Fruit fly (Drosophila melanogaster) whole organism, pupa: Measurements from ENCODE around the gene CG4511.

Experiments
- CG10348 ChIP-seq: fragments of 200-800 bp; sonication (Bioruptor generic); IDR thresholded peaks from 2 replicates; pipeline ENCODE4 v1.3.6; 2022; ENCODE audit warnings: missing biosample characterization, missing genetic modification characterization
- CG12605 ChIP-seq: fragments of 200-800 bp; sonication (Bioruptor generic); IDR thresholded peaks from 2 replicates; pipeline ENCODE4 v1.3.6; 2022; ENCODE audit warnings: missing biosample characterization, missing genetic modification characterization
- CG13204 ChIP-seq: fragments of 200-800 bp; sonication (Bioruptor generic); optimal IDR thresholded peaks from 2 replicates; lab custom pipeline; 2018; ENCODE audit warnings: missing biosample characterization, mild to moderate bottlenecking, missing genetic modification characterization, moderate library complexity
- CG14655 ChIP-seq: fragments of 200-800 bp; sonication (Bioruptor generic); optimal IDR thresholded peaks from 3 replicates; lab custom pipeline; 2017; ENCODE audit warnings: mild to moderate bottlenecking, missing biosample characterization, missing genetic modification reagents, missing genetic modification characterization
- CG15710 ChIP-seq: fragments of 200-800 bp; sonication (Bioruptor generic); optimal IDR thresholded peaks from 2 replicates; lab custom pipeline; 2018; ENCODE audit warnings: missing biosample characterization, mild to moderate bottlenecking, missing genetic modification characterization, moderate library complexity
- CG17806 ChIP-seq: fragments of 200-800 bp; sonication (Bioruptor generic); optimal IDR thresholded peaks from 2 replicates; lab custom pipeline; 2018; ENCODE audit warnings: missing biosample characterization, mild to moderate bottlenecking, missing genetic modification characterization, moderate library complexity
- CG32121 ChIP-seq: fragments of 200-800 bp; sonication (Bioruptor generic); IDR thresholded peaks from 2 replicates; pipeline ENCODE4 v1.3.6; 2022; ENCODE audit warnings: missing biosample characterization, missing genetic modification characterization
- CG34367 ChIP-seq: fragments of 200-800 bp; sonication (Bioruptor generic); optimal IDR thresholded peaks from 2 replicates; lab custom pipeline; 2018; ENCODE audit warnings: missing biosample characterization, mild to moderate bottlenecking, missing genetic modification characterization
- CG4496 ChIP-seq: fragments of 200-800 bp; sonication (Bioruptor generic); IDR thresholded peaks from 3 replicates; pipeline ENCODE4 v1.3.6; 2022; ENCODE audit warnings: missing biosample characterization, missing genetic modification characterization
- CG8159 ChIP-seq: fragments of 200-800 bp; sonication (Bioruptor generic); optimal IDR thresholded peaks from 3 replicates; lab custom pipeline; 2018; ENCODE audit warnings: missing biosample characterization, mild to moderate bottlenecking, missing genetic modification characterization, moderate library complexity
- CG8301 ChIP-seq: fragments of 200-800 bp; sonication (Bioruptor generic); optimal IDR thresholded peaks from 2 replicates; lab custom pipeline; 2018; ENCODE audit warnings: missing biosample characterization, mild to moderate bottlenecking, missing genetic modification characterization
- CG9948 ChIP-seq: fragments of 200-800 bp; sonication (Bioruptor generic); optimal IDR thresholded peaks from 2 replicates; lab custom pipeline; 2018; ENCODE audit warnings: missing biosample characterization, mild to moderate bottlenecking, missing genetic modification characterization, moderate library complexity
- D1 ChIP-seq: fragments of 200-800 bp; sonication (Bioruptor generic); optimal IDR thresholded peaks from 2 replicates; lab custom pipeline; 2018; ENCODE audit warnings: missing biosample characterization, mild to moderate bottlenecking, missing genetic modification characterization, moderate library complexity
- EcR ChIP-seq: fragments of 200-800 bp; sonication (Bioruptor generic); optimal IDR thresholded peaks from 3 replicates; lab custom pipeline; 2019; ENCODE audit warnings: missing biosample characterization, missing genetic modification characterization, mild to moderate bottlenecking, moderate library complexity, missing genetic modification reagents
- Ets98B ChIP-seq: fragments of 200-800 bp; sonication (Bioruptor generic); IDR thresholded peaks from 2 replicates; pipeline ENCODE4 v1.3.6; 2022; ENCODE audit warnings: missing biosample characterization, missing genetic modification characterization
- Pif1A ChIP-seq: fragments of 200-800 bp; sonication (Bioruptor generic); optimal IDR thresholded peaks from 3 replicates; lab custom pipeline; 2016; ENCODE audit warnings: missing biosample characterization, missing genetic modification characterization
- Pif1B ChIP-seq: fragments of 200-800 bp; sonication (Bioruptor generic); optimal IDR thresholded peaks from 3 replicates; lab custom pipeline; 2016; ENCODE audit warnings: missing biosample characterization, missing genetic modification characterization
- Snoo ChIP-seq: fragments of 200-800 bp; sonication (Bioruptor generic); optimal IDR thresholded peaks from 3 replicates; lab custom pipeline; 2017; ENCODE audit warnings: missing biosample characterization, mild to moderate bottlenecking, missing genetic modification characterization, inconsistent platforms
- fd96Ca ChIP-seq: fragments of 200-800 bp; sonication (Bioruptor generic); IDR thresholded peaks from 3 replicates; pipeline ENCODE4 v1.3.6; 2022; ENCODE audit warnings: missing biosample characterization, missing genetic modification characterization
- rn ChIP-seq: fragments of 200-800 bp; sonication (Bioruptor generic); IDR thresholded peaks from 2 replicates; pipeline ENCODE4 v1.3.6; 2022; ENCODE audit warnings: missing biosample characterization, missing genetic modification characterization

CG4511 gene

dm6 chr3R:10863446-10863819 lies 9.1 kb downstream of the CG4511 start:
- TF ChIP-seq CG8301 (no peak), fd96Ca (GFP tag; lab: Robert Waterston, UW) (0 out of 3 replicates have a peak, but pooled peaks have one; percentile 27)

dm6 chr3R:10863956-10864355 lies 9.7 kb downstream of the CG4511 start:
- TF ChIP-seq EcR: no peak
- TF ChIP-seq CG9948 (tag; lab: Kevin White, UChicago): no peak
- TF ChIP-seq CG10348 (GFP tag; lab: Robert Waterston, UW): no peak
- TF ChIP-seq D1 (tag; lab: Kevin White, UChicago): no peak
- no peak for TF ChIP-seq CG14655 (GFP tag; lab: Kevin White, UChicago)
- TF ChIP-seq CG32121 (GFP tag; lab: Robert Waterston, UW): no peak
- no peak for TF ChIP-seq Ets98B (GFP tag; lab: Robert Waterston, UW)
- no peak for TF ChIP-seq Pif1A (GFP tag; lab: Kevin White, UChicago)
- no peak for TF ChIP-seq CG12605 (GFP tag; lab: Robert Waterston, UW)
- TF ChIP-seq fd96Ca (GFP tag; lab: Robert Waterston, UW): no peak

- TF ChIP-seq CG32121 (GFP tag; lab: Robert Waterston, UW): 0 out of 2 replicates have a peak, but pooled peaks have one; percentile 9
- no peak for TF ChIP-seq CG8159 (tag; lab: Kevin White, UChicago)
Observed at dm6 chr3R:10868427-10868962, 14.2 kb downstream of the CG4511 start, which contains the start of the genes SelR and Tsp86D. SelR (minus strand) TSS chr3R:10868642. Tsp86D (plus strand) TSS chr3R:10868708.

- no peak for TF ChIP-seq CG12605 (GFP tag; lab: Robert Waterston, UW)
- TF ChIP-seq EcR: peak; percentile 12
- TF ChIP-seq CG4496 (GFP tag; lab: Robert Waterston, UW): no peak
- no peak for TF ChIP-seq CG17806
- no peak for TF ChIP-seq Pif1B (GFP tag; lab: Kevin White, UChicago)
- no peak for TF ChIP-seq Snoo
- TF ChIP-seq CG8301: no peak
- TF ChIP-seq, all 21 proteins: peak for 1
Observed at dm6 chr3R:10870561-10870960, 16.3 kb downstream of the CG4511 start.

dm6 chr3R:10872148-10872783 lies 18.0 kb downstream of the CG4511 start, which contains the start of gene Fdh:
Fdh (minus strand) TSS chr3R:10872381.
- TF ChIP-seq CG12605 (GFP tag; lab: Robert Waterston, UW) (no peak), CG9948 (tag; lab: Kevin White, UChicago) (peak; percentile 31), CG15710 (tag; lab: Kevin White, UChicago) (peak; percentile 64), CG32121 (GFP tag; lab: Robert Waterston, UW) (0 out of 2 replicates have a peak, but pooled peaks have one; percentile 13), EcR (no peak), Ets98B (GFP tag; lab: Robert Waterston, UW) (peak; percentile 31; the same call in 1 of the 2 replicates), Snoo (peak; percentile 46), Pif1A (GFP tag; lab: Kevin White, UChicago) (no peak), CG8301 (peak; percentile 46), CG4496 (GFP tag; lab: Robert Waterston, UW) (peak; percentile 55; the same call in 2 of the 3 replicates), CG14655 (GFP tag; lab: Kevin White, UChicago) (no peak), Pif1B (GFP tag; lab: Kevin White, UChicago) (peak; percentile 38), CG8159 (tag; lab: Kevin White, UChicago) (peak; percentile 64), CG17806 (peak; percentile 40), CG10348 (GFP tag; lab: Robert Waterston, UW) (no peak)
- TF ChIP-seq, all 21 proteins: peak for 10

dm6 chr3R:10872820-10873219 lies 18.5 kb downstream of the CG4511 start, which contains the start of gene CG4596:
CG4596 (plus strand) TSS chr3R:10873038.
- no peak for TF ChIP-seq CG8301
- TF ChIP-seq CG9948 (tag; lab: Kevin White, UChicago): no peak
- TF ChIP-seq CG34367 (tag; lab: Kevin White, UChicago): no peak
- TF ChIP-seq Pif1A (GFP tag; lab: Kevin White, UChicago): no peak
- TF ChIP-seq CG13204: no peak
- TF ChIP-seq Ets98B (GFP tag; lab: Robert Waterston, UW): no peak
- no peak for TF ChIP-seq CG8159 (tag; lab: Kevin White, UChicago)
- TF ChIP-seq Snoo: no peak
- no peak for TF ChIP-seq Pif1B (GFP tag; lab: Kevin White, UChicago)
- no peak for TF ChIP-seq CG4496 (GFP tag; lab: Robert Waterston, UW)
- TF ChIP-seq fd96Ca (GFP tag; lab: Robert Waterston, UW): no peak
- TF ChIP-seq CG17806: no peak
- no peak for TF ChIP-seq CG15710 (tag; lab: Kevin White, UChicago)
- no peak for TF ChIP-seq CG32121 (GFP tag; lab: Robert Waterston, UW)
- no peak for TF ChIP-seq CG12605 (GFP tag; lab: Robert Waterston, UW)
- no peak for TF ChIP-seq rn
